Worm (Caenorhabditis elegans) whole organism, L1 larva: ENCODE results near the gene cyp-13A11.

Source experiments
- C04F5.9 ChIP-seq: sonication (generic microtip); optimal IDR thresholded peaks from 2 replicates; lab custom pipeline; 2016; ENCODE audit warnings: missing genetic modification characterization, missing compliant biosample characterization
- C16A3.4 ChIP-seq: fragments of 150-350 bp; optimal IDR thresholded peaks from 2 replicates; lab custom pipeline; 2014; ENCODE audit warnings: missing biosample characterization, missing genetic modification characterization
- F16B12.6 ChIP-seq: fragments of 150-350 bp; optimal IDR thresholded peaks from 2 replicates; lab custom pipeline; 2014; ENCODE audit warnings: missing biosample characterization, missing genetic modification characterization
- Y116A8C.19 ChIP-seq: sonication (generic microtip); optimal IDR thresholded peaks from 2 replicates; lab custom pipeline; 2016; ENCODE audit warnings: missing compliant biosample characterization, missing genetic modification characterization, borderline replicate concordance
- aha-1 ChIP-seq: fragments of 150-350 bp; optimal IDR thresholded peaks from 2 replicates; lab custom pipeline; 2014; ENCODE audit warnings: missing biosample characterization, missing genetic modification characterization
- alr-1 ChIP-seq: fragments of 200-800 bp; sonication (Bioruptor generic); optimal IDR thresholded peaks from 2 replicates; lab custom pipeline; 2018; ENCODE audit warnings: borderline replicate concordance, mild to moderate bottlenecking, missing genetic modification characterization, missing compliant biosample characterization
- aly-2 ChIP-seq: fragments of 150-350 bp; optimal IDR thresholded peaks from 2 replicates; lab custom pipeline; 2014; ENCODE audit warnings: missing biosample characterization, missing genetic modification characterization
- ama-1 ChIP-seq: fragments of 150-350 bp; optimal IDR thresholded peaks from 2 replicates; lab custom pipeline; 2014
- blmp-1 ChIP-seq: fragments of 150-350 bp; optimal IDR thresholded peaks from 2 replicates; lab custom pipeline; 2014; ENCODE audit warnings: missing biosample characterization, missing genetic modification characterization
- ceh-63 ChIP-seq: fragments of 200-800 bp; sonication (Bioruptor generic); optimal IDR thresholded peaks from 2 replicates; lab custom pipeline; 2018; ENCODE audit warnings: mild to moderate bottlenecking, missing genetic modification characterization, missing compliant biosample characterization
- ceh-88 ChIP-seq: fragments of 200-800 bp; sonication (Bioruptor generic); IDR thresholded peaks from 2 replicates; pipeline ENCODE4 v1.3.6; 2022; ENCODE audit warnings: missing genetic modification characterization, missing compliant biosample characterization
- ces-1 ChIP-seq: fragments of 150-350 bp; optimal IDR thresholded peaks from 2 replicates; lab custom pipeline; 2014; ENCODE audit warnings: missing biosample characterization, missing genetic modification reagents, missing genetic modification characterization
- dsc-1 ChIP-seq: sonication (generic microtip); optimal IDR thresholded peaks from 2 replicates; lab custom pipeline; 2016; ENCODE audit warnings: mild to moderate bottlenecking, missing genetic modification characterization, missing compliant biosample characterization
- efl-3 ChIP-seq: fragments of 200-800 bp; sonication (Bioruptor generic); optimal IDR thresholded peaks from 2 replicates; lab custom pipeline; 2018; ENCODE audit warnings: mild to moderate bottlenecking, missing genetic modification characterization, missing compliant biosample characterization
- elt-3 ChIP-seq, 6 experiments: fragments of 150-350 bp in 1 of 6; sonication (generic microtip); optimal IDR thresholded peaks; 2 replicates each; lab custom pipeline; 2017 to 2018; ENCODE audit warnings: missing biosample characterization in 6 of 6, missing genetic modification characterization in 6 of 6, inconsistent platforms in 1 of 6
- grh-1 ChIP-seq: fragments of 200-800 bp; sonication (Bioruptor generic); IDR thresholded peaks from 2 replicates; pipeline ENCODE4 v1.3.6; 2022; ENCODE audit warnings: missing genetic modification reagents, missing genetic modification characterization, missing compliant biosample characterization
- hlh-4 ChIP-seq: sonication (generic microtip); optimal IDR thresholded peaks from 2 replicates; lab custom pipeline; 2016; ENCODE audit warnings: mild to moderate bottlenecking, missing genetic modification characterization, missing compliant biosample characterization
- irx-1 ChIP-seq: sonication (generic microtip); optimal IDR thresholded peaks from 2 replicates; lab custom pipeline; 2016; ENCODE audit warnings: missing genetic modification characterization, missing compliant biosample characterization
- isw-1 ChIP-seq: fragments of 200-800 bp; sonication (Bioruptor generic); IDR thresholded peaks from 2 replicates; pipeline ENCODE4 v1.3.6; 2022; ENCODE audit warnings: missing genetic modification characterization, missing compliant biosample characterization
- lin-14 ChIP-seq: fragments of 200-800 bp; sonication (Bioruptor generic); optimal IDR thresholded peaks from 2 replicates; lab custom pipeline; 2018; ENCODE audit warnings: mild to moderate bottlenecking, missing genetic modification characterization, moderate library complexity, missing compliant biosample characterization
- lin-15B ChIP-seq: fragments of 150-350 bp; sonication (generic microtip); optimal IDR thresholded peaks from 3 replicates; lab custom pipeline; 2014; ENCODE audit warnings: missing biosample characterization, missing genetic modification characterization
- lir-3 ChIP-seq: sonication (generic microtip); optimal IDR thresholded peaks from 2 replicates; lab custom pipeline; 2016; ENCODE audit warnings: mild to moderate bottlenecking, missing genetic modification characterization, moderate library complexity, missing compliant biosample characterization; ENCODE audit not compliant: poor library complexity
- lsy-2 ChIP-seq, 2 experiments: fragments of 150-350 bp; optimal IDR thresholded peaks; 2 replicates each; lab custom pipeline; 2014; ENCODE audit warnings: missing biosample characterization in 2 of 2, missing genetic modification characterization in 2 of 2
- mdl-1 ChIP-seq, 2 experiments: fragments of 150-350 bp; optimal IDR thresholded peaks; 2 replicates each; lab custom pipeline; 2014 to 2017; ENCODE audit warnings: missing biosample characterization in 2 of 2, missing genetic modification characterization in 2 of 2, inconsistent platforms in 1 of 2
- mef-2 ChIP-seq: fragments of 150-350 bp; optimal IDR thresholded peaks from 2 replicates; lab custom pipeline; 2014; ENCODE audit warnings: missing biosample characterization, missing genetic modification characterization
- mep-1 ChIP-seq: fragments of 150-350 bp; optimal IDR thresholded peaks from 2 replicates; lab custom pipeline; 2014; ENCODE audit warnings: missing biosample characterization, missing genetic modification characterization
- nhr-11 ChIP-seq: fragments of 150-350 bp; optimal IDR thresholded peaks from 2 replicates; lab custom pipeline; 2014; ENCODE audit warnings: missing biosample characterization, missing genetic modification characterization
- nhr-20 ChIP-seq: sonication (generic microtip); optimal IDR thresholded peaks from 2 replicates; lab custom pipeline; 2016; ENCODE audit warnings: mild to moderate bottlenecking, missing genetic modification characterization, missing compliant biosample characterization
- nhr-47 ChIP-seq: sonication (generic microtip); optimal IDR thresholded peaks from 2 replicates; lab custom pipeline; 2016; ENCODE audit warnings: mild to moderate bottlenecking, missing genetic modification characterization, moderate library complexity, missing compliant biosample characterization
- nhr-71 ChIP-seq: sonication (generic microtip); optimal IDR thresholded peaks from 2 replicates; lab custom pipeline; 2016; ENCODE audit warnings: mild to moderate bottlenecking, missing genetic modification characterization, moderate library complexity, missing compliant biosample characterization
- nhr-77 ChIP-seq: fragments of 150-350 bp; optimal IDR thresholded peaks from 2 replicates; lab custom pipeline; 2014; ENCODE audit warnings: missing biosample characterization, missing genetic modification characterization
- nhr-84 ChIP-seq: sonication (generic microtip); optimal IDR thresholded peaks from 2 replicates; lab custom pipeline; 2017; ENCODE audit warnings: missing biosample characterization, missing genetic modification characterization
- nhr-85 ChIP-seq: sonication (generic microtip); peaks from one replicate; lab custom pipeline; 2016; ENCODE audit warnings: missing genetic modification characterization, inconsistent platforms, missing compliant biosample characterization
- pax-3 ChIP-seq: fragments of 200-800 bp; sonication (Bioruptor generic); optimal IDR thresholded peaks from 2 replicates; lab custom pipeline; 2018; ENCODE audit warnings: mild to moderate bottlenecking, missing genetic modification characterization, moderate library complexity, missing compliant biosample characterization
- pqm-1 ChIP-seq: sonication (generic microtip); optimal IDR thresholded peaks from 3 replicates; lab custom pipeline; 2017; ENCODE audit warnings: missing biosample characterization, missing genetic modification characterization
- rnt-1 ChIP-seq: sonication (generic microtip); optimal IDR thresholded peaks from 2 replicates; lab custom pipeline; 2016; ENCODE audit warnings: mild to moderate bottlenecking, missing genetic modification characterization, moderate library complexity, missing compliant biosample characterization
- snpc-4 ChIP-seq: fragments of 150-350 bp; optimal IDR thresholded peaks from 2 replicates; lab custom pipeline; 2014; ENCODE audit warnings: missing biosample characterization, missing genetic modification characterization
- snu-23 ChIP-seq: sonication (generic microtip); optimal IDR thresholded peaks from 2 replicates; lab custom pipeline; 2016; ENCODE audit warnings: missing genetic modification characterization, missing compliant biosample characterization
- sox-4 ChIP-seq: sonication (generic microtip); optimal IDR thresholded peaks from 2 replicates; lab custom pipeline; 2016; ENCODE audit warnings: missing genetic modification characterization, missing compliant biosample characterization
- sptf-1 ChIP-seq: fragments of 150-350 bp; optimal IDR thresholded peaks from 2 replicates; lab custom pipeline; 2014; ENCODE audit warnings: missing biosample characterization, missing genetic modification characterization
- tbx-2 ChIP-seq: sonication (generic microtip); optimal IDR thresholded peaks from 2 replicates; lab custom pipeline; 2016; ENCODE audit warnings: missing genetic modification characterization, missing compliant biosample characterization
- tlp-1 ChIP-seq: fragments of 150-350 bp; optimal IDR thresholded peaks from 2 replicates; lab custom pipeline; 2014; ENCODE audit warnings: missing biosample characterization, missing genetic modification characterization
- unc-130 ChIP-seq: fragments of 150-350 bp; optimal IDR thresholded peaks from 2 replicates; lab custom pipeline; 2017; ENCODE audit warnings: missing biosample characterization, missing genetic modification characterization, inconsistent platforms
- vab-15 ChIP-seq: sonication (generic microtip); optimal IDR thresholded peaks from 2 replicates; lab custom pipeline; 2017; ENCODE audit warnings: missing genotype, mild to moderate bottlenecking, missing genetic modification characterization, missing compliant biosample characterization
- xbp-1 ChIP-seq: sonication (generic microtip); optimal IDR thresholded peaks from 2 replicates; lab custom pipeline; 2016; ENCODE audit warnings: missing genetic modification characterization, missing compliant biosample characterization
- zip-4 ChIP-seq: fragments of 200-800 bp; sonication (Bioruptor generic); optimal IDR thresholded peaks from 2 replicates; lab custom pipeline; 2018; ENCODE audit warnings: mild to moderate bottlenecking, missing genetic modification characterization, moderate library complexity, missing compliant biosample characterization
- ztf-11 ChIP-seq, 2 experiments: sonication (generic microtip); optimal IDR thresholded peaks; 2 replicates each; lab custom pipeline; 2016 to 2017; ENCODE audit warnings: missing genetic modification characterization in 2 of 2, missing biosample characterization in 1 of 2, missing compliant biosample characterization in 1 of 2
- ztf-4 ChIP-seq: fragments of 150-350 bp; optimal IDR thresholded peaks from 2 replicates; lab custom pipeline; 2014; ENCODE audit warnings: missing biosample characterization, missing genetic modification characterization

cyp-13A11 gene

ce11 chrIII:13064213-13065184, 43.7 kb downstream of the cyp-13A11 start (continued):
- TF ChIP-seq nhr-85 (tag; lab: Kevin White, UChicago), result peak; percentile 87
- TF ChIP-seq lin-15B, result no peak
- TF ChIP-seq mef-2 (tag; lab: Kevin White, UChicago), result no peak
- TF ChIP-seq sox-4 (tag; lab: Kevin White, UChicago), result peak; percentile 71
- TF ChIP-seq snpc-4 (tag; lab: Kevin White, UChicago), result no peak
- TF ChIP-seq lir-3 (tag; lab: Kevin White, UChicago), result peak; percentile 46
- TF ChIP-seq dsc-1 (tag; lab: Kevin White, UChicago), result peak; percentile 86
- TF ChIP-seq aly-2 (tag; lab: Kevin White, UChicago), result no peak
- peak; percentile 68 for TF ChIP-seq nhr-20 (tag; lab: Kevin White, UChicago)
- TF ChIP-seq tbx-2 (tag; lab: Kevin White, UChicago), result no peak
- no peak for TF ChIP-seq ceh-88 (GFP tag; lab: Robert Waterston, UW)
- no peak for TF ChIP-seq hlh-4
- TF ChIP-seq nhr-47 (tag; lab: Kevin White, UChicago), result peak; percentile 47
- TF ChIP-seq zip-4, result no peak
- peak; percentile 63 for TF ChIP-seq C16A3.4 (tag; lab: Kevin White, UChicago)
- TF ChIP-seq, all 84 proteins: peak for 26

- no peak for TF ChIP-seq C16A3.4 (tag; lab: Kevin White, UChicago)
- no peak for TF ChIP-seq unc-130 (tag; lab: Kevin White, UChicago)
- no peak for TF ChIP-seq Y116A8C.19 (tag; lab: Kevin White, UChicago)
- TF ChIP-seq elt-3 (tag; optimal IDR thresholded peaks at IDR 0.05; lab: Kevin White, UChicago), result no peak
- peak; percentile 16 for TF ChIP-seq mep-1 (tag; lab: Kevin White, UChicago)
- no peak for TF ChIP-seq F16B12.6 (tag; lab: Kevin White, UChicago)
- TF ChIP-seq efl-3, result no peak
- TF ChIP-seq sptf-1 (tag; lab: Kevin White, UChicago), result no peak
- TF ChIP-seq aly-2 (tag; lab: Kevin White, UChicago), result no peak
- no peak for TF ChIP-seq xbp-1 (tag; lab: Kevin White, UChicago)
- no peak for TF ChIP-seq isw-1 (GFP tag; lab: Robert Waterston, UW)
- no peak for TF ChIP-seq ztf-11 (tag; optimal IDR thresholded peaks at IDR 0.05; lab: Kevin White, UChicago)
- no peak for TF ChIP-seq nhr-77
- TF ChIP-seq nhr-85 (tag; lab: Kevin White, UChicago), result peak; percentile 86
- TF ChIP-seq tlp-1, result no peak
- TF ChIP-seq hlh-4, result no peak
- no peak for TF ChIP-seq grh-1
- peak; percentile 22 for TF ChIP-seq ceh-63 (GFP tag; lab: Kevin White, UChicago)
- TF ChIP-seq lin-14 (GFP tag; lab: Kevin White, UChicago), result peak; percentile 80
- TF ChIP-seq ces-1 (GFP tag; lab: Kevin White, UChicago), result no peak
- no peak for TF ChIP-seq alr-1 (tag; lab: Kevin White, UChicago)
- no peak for TF ChIP-seq aha-1 (tag; lab: Kevin White, UChicago)
- no peak for TF ChIP-seq ztf-4 (tag; lab: Kevin White, UChicago)
- TF ChIP-seq nhr-71, result peak; percentile 11
- TF ChIP-seq nhr-84, result no peak
- TF ChIP-seq blmp-1 (tag; lab: Kevin White, UChicago), result no peak
- no peak for TF ChIP-seq ama-1 (lab: Kevin White, UChicago)
- no peak for TF ChIP-seq snu-23 (GFP tag; lab: Kevin White, UChicago)
- TF ChIP-seq mdl-1 (tag; optimal IDR thresholded peaks at IDR 0.05; lab: Kevin White, UChicago), result peak in 1 of 2 experiments; percentile 6
- TF ChIP-seq lsy-2 (tag; optimal IDR thresholded peaks at IDR 0.05; lab: Kevin White, UChicago), result no peak
- TF ChIP-seq rnt-1 (tag; lab: Kevin White, UChicago), result no peak
- TF ChIP-seq pax-3, result no peak
- TF ChIP-seq pqm-1 (tag; lab: Kevin White, UChicago), result no peak
- TF ChIP-seq lir-3 (tag; lab: Kevin White, UChicago), result no peak
- no peak for TF ChIP-seq irx-1 (tag; lab: Kevin White, UChicago)
- TF ChIP-seq vab-15, result no peak
- no peak for TF ChIP-seq nhr-11 (tag; lab: Kevin White, UChicago)
- TF ChIP-seq C04F5.9 (tag; lab: Kevin White, UChicago), result no peak
Measured at ce11 chrIII:13065694-13066093, 44.9 kb downstream of the cyp-13A11 start.
